Fruit fly (Drosophila melanogaster) whole organism, embryonic: ENCODE results near the gene CG14013.

ENCODE experiments used
- CG10366 ChIP-seq: fragments of 200-800 bp; sonication (Bioruptor generic); IDR thresholded peaks from 2 replicates; pipeline ENCODE4 v1.3.6; 2022; ENCODE audit warnings: missing biosample characterization, missing genetic modification characterization
- CG10431 ChIP-seq: fragments of 200-800 bp; sonication (Bioruptor generic); optimal IDR thresholded peaks from 3 replicates; lab custom pipeline; 2018; ENCODE audit warnings: missing biosample characterization, mild to moderate bottlenecking, missing genetic modification characterization
- CG12155 ChIP-seq: fragments of 200-800 bp; sonication (Bioruptor generic); optimal IDR thresholded peaks from 3 replicates; lab custom pipeline; 2016; ENCODE audit warnings: missing biosample characterization, missing genetic modification characterization
- CG13424 ChIP-seq: fragments of 200-800 bp; sonication (Bioruptor generic); optimal IDR thresholded peaks from 2 replicates; lab custom pipeline; 2019; ENCODE audit warnings: missing biosample characterization, mild to moderate bottlenecking, missing genetic modification characterization, moderate library complexity
- CG13775 ChIP-seq: fragments of 200-800 bp; sonication (Bioruptor generic); optimal IDR thresholded peaks from 3 replicates; lab custom pipeline; 2017; ENCODE audit warnings: missing biosample characterization, mild to moderate bottlenecking, missing genetic modification characterization
- CG15269 ChIP-seq: fragments of 200-800 bp; sonication (Bioruptor generic); optimal IDR thresholded peaks from 2 replicates; lab custom pipeline; 2018; ENCODE audit warnings: missing biosample characterization, mild to moderate bottlenecking, missing genetic modification characterization, moderate library complexity
- CG1832 ChIP-seq: fragments of 200-800 bp; sonication (Bioruptor generic); optimal IDR thresholded peaks from 2 replicates; lab custom pipeline; 2017; ENCODE audit warnings: missing biosample characterization, mild to moderate bottlenecking, missing genetic modification characterization, inconsistent platforms
- CG3995 ChIP-seq: fragments of 200-800 bp; sonication (Bioruptor generic); optimal IDR thresholded peaks from 3 replicates; lab custom pipeline; 2016; ENCODE audit warnings: missing biosample characterization, missing genetic modification characterization
- CG42726 ChIP-seq: fragments of 200-800 bp; sonication (Bioruptor generic); IDR thresholded peaks from 2 replicates; pipeline ENCODE4 v1.3.6; 2022; ENCODE audit warnings: missing biosample characterization, missing genetic modification characterization; ENCODE audit not compliant: partially characterized antibody
- CG6813 ChIP-seq: fragments of 200-800 bp; sonication (Bioruptor generic); optimal IDR thresholded peaks from 2 replicates; lab custom pipeline; 2017; ENCODE audit warnings: missing biosample characterization, missing genetic modification characterization, mild to moderate bottlenecking, moderate library complexity, missing genetic modification reagents
- CG7556 ChIP-seq: fragments of 200-800 bp; sonication (Bioruptor generic); optimal IDR thresholded peaks from 2 replicates; lab custom pipeline; 2017; ENCODE audit warnings: missing biosample characterization, mild to moderate bottlenecking, missing genetic modification characterization
- CG8290 ChIP-seq, 3 experiments: fragments of 200-800 bp; sonication (Bioruptor generic); optimal IDR thresholded peaks; 2 replicates each; lab custom pipeline; 2016 to 2019; ENCODE audit warnings: missing biosample characterization in 3 of 3, missing genetic modification characterization in 3 of 3, mild to moderate bottlenecking in 2 of 3, moderate library complexity in 1 of 3
- CG8944 ChIP-seq: fragments of 200-800 bp; sonication (Bioruptor generic); optimal IDR thresholded peaks from 3 replicates; lab custom pipeline; 2016; ENCODE audit warnings: missing biosample characterization, missing genetic modification characterization
- CG9727 ChIP-seq: fragments of 200-800 bp; sonication (Bioruptor generic); optimal IDR thresholded peaks from 3 replicates; lab custom pipeline; 2017; ENCODE audit warnings: missing biosample characterization, mild to moderate bottlenecking, missing genetic modification characterization
- D19A ChIP-seq: fragments of 200-800 bp; optimal IDR thresholded peaks from 3 replicates; lab custom pipeline; 2019; ENCODE audit warnings: missing biosample characterization, mild to moderate bottlenecking, missing genetic modification characterization, moderate library complexity
- Deaf1 ChIP-seq: fragments of 200-800 bp; optimal IDR thresholded peaks from 3 replicates; lab custom pipeline; 2019; ENCODE audit warnings: missing biosample characterization, mild to moderate bottlenecking, missing genetic modification characterization, moderate library complexity
- Dll ChIP-seq: fragments of 200-800 bp; sonication (Bioruptor generic); IDR thresholded peaks from 4 replicates; pipeline ENCODE4 v1.3.6; 2022; ENCODE audit warnings: missing biosample characterization, missing genetic modification characterization; ENCODE audit not compliant: partially characterized antibody
- Doc3 ChIP-seq: fragments of 200-800 bp; sonication (Bioruptor generic); IDR thresholded peaks from 3 replicates; pipeline ENCODE4 v1.3.6; 2022; ENCODE audit warnings: missing biosample characterization, missing genetic modification characterization; ENCODE audit not compliant: partially characterized antibody
- Ets97D ChIP-seq: fragments of 200-800 bp; sonication (Bioruptor generic); optimal IDR thresholded peaks from 3 replicates; lab custom pipeline; 2016; ENCODE audit warnings: missing biosample characterization, missing genetic modification characterization
- HHEX ChIP-seq: fragments of 200-800 bp; sonication (Bioruptor generic); optimal IDR thresholded peaks from 3 replicates; lab custom pipeline; 2017; ENCODE audit warnings: missing biosample characterization, mild to moderate bottlenecking, missing genetic modification characterization, missing genetic modification reagents
- Hey ChIP-seq: fragments of 200-800 bp; sonication (Bioruptor generic); optimal IDR thresholded peaks from 3 replicates; lab custom pipeline; 2018; ENCODE audit warnings: missing biosample characterization, mild to moderate bottlenecking, missing genetic modification characterization
- Hr3 ChIP-seq: fragments of 200-800 bp; sonication (Bioruptor generic); optimal IDR thresholded peaks from 3 replicates; lab custom pipeline; 2016; ENCODE audit warnings: missing biosample characterization, missing genetic modification characterization
- MBD-R2 ChIP-seq: fragments of 200-800 bp; sonication (Bioruptor generic); IDR thresholded peaks from 2 replicates; pipeline ENCODE4 v1.3.6; 2022; ENCODE audit warnings: missing biosample characterization, missing genetic modification characterization
- MESR4 ChIP-seq: fragments of 200-800 bp; sonication (Bioruptor generic); optimal IDR thresholded peaks from 2 replicates; lab custom pipeline; 2018; ENCODE audit warnings: missing biosample characterization, mild to moderate bottlenecking, missing genetic modification characterization, moderate library complexity
- Med ChIP-seq: fragments of 200-800 bp; sonication (Bioruptor generic); peaks from one replicate; lab custom pipeline; 2016; ENCODE audit warnings: missing biosample characterization, missing genetic modification characterization, mild to moderate bottlenecking, inconsistent platforms, moderate library complexity
- Myb ChIP-seq: fragments of 200-800 bp; sonication (Bioruptor generic); optimal IDR thresholded peaks from 2 replicates; lab custom pipeline; 2016; ENCODE audit warnings: missing biosample characterization, missing genetic modification characterization
- Pdp1 ChIP-seq, 2 experiments: fragments of 200-800 bp; sonication (Bioruptor generic); optimal IDR thresholded peaks; 3 replicates each; lab custom pipeline; 2016; ENCODE audit warnings: missing biosample characterization in 2 of 2, missing genetic modification characterization in 2 of 2, mild to moderate bottlenecking in 1 of 2, moderate library complexity in 1 of 2
- Stat92E ChIP-seq, 3 experiments: fragments of >200 bp in 2 of 3; fragments of 200-800 bp in 1 of 3; sonication (Bioruptor generic) in 1 of 3; optimal IDR thresholded peaks; 2 replicates each; lab custom pipeline; 2017 to 2019; ENCODE audit warnings: missing biosample characterization in 3 of 3, missing genetic modification characterization in 3 of 3, mild to moderate bottlenecking in 1 of 3, moderate library complexity in 1 of 3
- Vsx1 ChIP-seq: fragments of 200-800 bp; sonication (Bioruptor generic); optimal IDR thresholded peaks from 2 replicates; lab custom pipeline; 2017; ENCODE audit warnings: missing biosample characterization, mild to moderate bottlenecking, missing genetic modification characterization, missing genetic modification reagents
- abd-A ChIP-seq: fragments of 200-800 bp; sonication (Bioruptor generic); optimal IDR thresholded peaks from 3 replicates; lab custom pipeline; 2019; ENCODE audit warnings: missing biosample characterization, mild to moderate bottlenecking, missing genetic modification characterization, moderate library complexity
- bowl ChIP-seq: fragments of 200-800 bp; sonication (Bioruptor generic); IDR thresholded peaks from 2 replicates; pipeline ENCODE4 v1.3.6; 2022; ENCODE audit warnings: missing biosample characterization, missing genetic modification characterization
- emc ChIP-seq: fragments of 200-800 bp; sonication (Bioruptor generic); optimal IDR thresholded peaks from 2 replicates; lab custom pipeline; 2016; ENCODE audit warnings: missing biosample characterization, missing genetic modification characterization
- ems ChIP-seq: fragments of 200-800 bp; sonication (Bioruptor generic); optimal IDR thresholded peaks from 3 replicates; lab custom pipeline; 2016; ENCODE audit warnings: missing biosample characterization, missing genetic modification characterization
- fru ChIP-seq: fragments of >200 bp; optimal IDR thresholded peaks from 2 replicates; lab custom pipeline; 2017
- gcm2 ChIP-seq: fragments of 200-800 bp; sonication (Bioruptor generic); optimal IDR thresholded peaks from 2 replicates; lab custom pipeline; 2016; ENCODE audit warnings: missing biosample characterization, missing genetic modification characterization
- hb ChIP-seq: fragments of 200-800 bp; sonication (Bioruptor generic); IDR thresholded peaks from 3 replicates; pipeline ENCODE4 v1.3.6; 2022; ENCODE audit warnings: missing biosample characterization, missing genetic modification characterization; ENCODE audit not compliant: partially characterized antibody
- her ChIP-seq: fragments of 200-800 bp; sonication (Bioruptor generic); optimal IDR thresholded peaks from 2 replicates; lab custom pipeline; 2016; ENCODE audit warnings: missing biosample characterization, missing genetic modification characterization
- jing ChIP-seq: fragments of 200-800 bp; sonication (Bioruptor generic); optimal IDR thresholded peaks from 2 replicates; lab custom pipeline; 2018; ENCODE audit warnings: missing biosample characterization, mild to moderate bottlenecking, missing genetic modification characterization
- lilli ChIP-seq: fragments of 200-800 bp; sonication (Bioruptor generic); optimal IDR thresholded peaks from 3 replicates; lab custom pipeline; 2016; ENCODE audit warnings: missing biosample characterization, missing genetic modification characterization
- mld ChIP-seq: fragments of 200-800 bp; sonication (Bioruptor generic); IDR thresholded peaks from 3 replicates; pipeline ENCODE4 v1.3.6; 2022; ENCODE audit warnings: missing biosample characterization, missing genetic modification characterization; ENCODE audit not compliant: partially characterized antibody
- nmo ChIP-seq: fragments of 200-800 bp; sonication (Bioruptor generic); optimal IDR thresholded peaks from 2 replicates; lab custom pipeline; 2018; ENCODE audit warnings: missing biosample characterization, mild to moderate bottlenecking, missing genetic modification characterization, moderate library complexity
- onecut ChIP-seq: fragments of 200-800 bp; sonication (Bioruptor generic); IDR thresholded peaks from 2 replicates; pipeline ENCODE4 v1.3.6; 2022; ENCODE audit warnings: missing biosample characterization, missing genetic modification characterization
- scrt ChIP-seq: fragments of 200-800 bp; sonication (Bioruptor generic); optimal IDR thresholded peaks from 2 replicates; lab custom pipeline; 2018; ENCODE audit warnings: missing biosample characterization, mild to moderate bottlenecking, missing genetic modification characterization, moderate library complexity
- sens-2 ChIP-seq: fragments of 200-800 bp; sonication (Bioruptor generic); IDR thresholded peaks from 2 replicates; pipeline ENCODE4 v1.3.6; 2022; ENCODE audit warnings: missing biosample characterization, missing genetic modification characterization
- slbo ChIP-seq: fragments of 200-800 bp; sonication (Bioruptor generic); IDR thresholded peaks from 2 replicates; pipeline ENCODE4 v1.3.6; 2022; ENCODE audit warnings: missing biosample characterization, missing genetic modification characterization
- tna ChIP-seq: fragments of 200-800 bp; sonication (Bioruptor generic); IDR thresholded peaks from 2 replicates; pipeline ENCODE4 v1.3.6; 2022; ENCODE audit warnings: missing biosample characterization, missing genetic modification characterization; ENCODE audit not compliant: partially characterized antibody
- tup ChIP-seq: fragments of 200-800 bp; sonication (Bioruptor generic); optimal IDR thresholded peaks from 2 replicates; lab custom pipeline; 2016; ENCODE audit warnings: missing biosample characterization, mild to moderate bottlenecking, missing genetic modification characterization, moderate library complexity
- twi ChIP-seq: fragments of 200-800 bp; optimal IDR thresholded peaks from 2 replicates; lab custom pipeline; 2019; ENCODE audit warnings: missing biosample characterization, mild to moderate bottlenecking, missing genetic modification characterization, moderate library complexity
- wdn ChIP-seq: fragments of 200-800 bp; sonication (Bioruptor generic); IDR thresholded peaks from 2 replicates; pipeline ENCODE4 v1.3.6; 2022; ENCODE audit warnings: missing biosample characterization, missing genetic modification characterization
- wor ChIP-seq: fragments of 200-800 bp; sonication (Bioruptor generic); IDR thresholded peaks from 2 replicates; pipeline ENCODE4 v1.3.6; 2022; ENCODE audit warnings: missing biosample characterization, missing genetic modification characterization

The CG14013 gene

dm6 chr2L:5525723-5526122, 27.9 kb downstream of the CG14013 start, which contains the start of gene Cap-D3 (continued):
- no peak for TF ChIP-seq twi (tag; lab: Kevin White, UChicago)
- no peak for TF ChIP-seq CG10431 (GFP tag; lab: Kevin White, UChicago)
- TF ChIP-seq tna (GFP tag; lab: Robert Waterston, UW): peak; percentile 74
- no peak for TF ChIP-seq Vsx1 (GFP tag; lab: Kevin White, UChicago)
- no peak for TF ChIP-seq fru (lab: Kevin White, UChicago)
- peak; percentile 76 for TF ChIP-seq MBD-R2 (GFP tag; lab: Robert Waterston, UW)
- TF ChIP-seq CG12155 (GFP tag; lab: Kevin White, UChicago): no peak
- peak; percentile 53; the same call in 1 of the 3 replicates for TF ChIP-seq mld (GFP tag; lab: Robert Waterston, UW)
- no peak for TF ChIP-seq CG6813
- no peak for TF ChIP-seq wdn
- TF ChIP-seq Dll: peak; percentile 45; the same call in 2 of the 4 replicates
- TF ChIP-seq her (GFP tag; lab: Kevin White, UChicago): no peak
- TF ChIP-seq hb (GFP tag; lab: Robert Waterston, UW): 0 out of 3 replicates have a peak, but pooled peaks have one; percentile 70
- no peak for TF ChIP-seq wor (GFP tag; lab: Robert Waterston, UW)
- 0 out of 2 replicates have a peak, but pooled peaks have one; percentile 9 for TF ChIP-seq slbo (GFP tag; lab: Robert Waterston, UW)
- TF ChIP-seq CG8290 (GFP tag; optimal IDR thresholded peaks at IDR 0.05; lab: Kevin White, UChicago): no peak
- TF ChIP-seq CG8290 (tag; optimal IDR thresholded peaks at IDR 0.05; lab: Kevin White, UChicago): no peak
- TF ChIP-seq Hey (tag; lab: Kevin White, UChicago): no peak
- TF ChIP-seq tup (GFP tag; lab: Kevin White, UChicago): no peak
- TF ChIP-seq CG42726 (GFP tag; lab: Robert Waterston, UW): no peak
- TF ChIP-seq scrt: no peak
- TF ChIP-seq bowl (GFP tag; lab: Robert Waterston, UW): no peak
- no peak for TF ChIP-seq CG13424 (tag; lab: Kevin White, UChicago)
- no peak for TF ChIP-seq jing
- no peak for TF ChIP-seq CG8944 (GFP tag; lab: Kevin White, UChicago)
- TF ChIP-seq Pdp1 (GFP tag; optimal IDR thresholded peaks at IDR 0.05; lab: Kevin White, UChicago): peak in 1 of 2 experiments; percentile 62
- TF ChIP-seq CG9727 (GFP tag; lab: Kevin White, UChicago): no peak
- peak; percentile 27 for TF ChIP-seq MESR4 (GFP tag; lab: Kevin White, UChicago)
- no peak for TF ChIP-seq CG15269 (tag; lab: Kevin White, UChicago)
- TF ChIP-seq Myb (GFP tag; lab: Kevin White, UChicago): peak; percentile 78
- TF ChIP-seq Deaf1 (tag; lab: Kevin White, UChicago): no peak
- peak; percentile 54 for TF ChIP-seq Med (GFP tag; lab: Kevin White, UChicago)
- TF ChIP-seq D19A (tag; lab: Kevin White, UChicago): no peak
- no peak for TF ChIP-seq ems (GFP tag; lab: Kevin White, UChicago)
- TF ChIP-seq HHEX: no peak
- no peak for TF ChIP-seq abd-A (tag; lab: Kevin White, UChicago)
- TF ChIP-seq Hr3 (GFP tag; lab: Kevin White, UChicago): no peak
- TF ChIP-seq sens-2: no peak
- no peak for TF ChIP-seq onecut (GFP tag; lab: Robert Waterston, UW)
- TF ChIP-seq CG1832: no peak
- TF ChIP-seq gcm2 (GFP tag; lab: Kevin White, UChicago): no peak
- no peak for TF ChIP-seq Ets97D (GFP tag; lab: Kevin White, UChicago)
- TF ChIP-seq CG3995 (GFP tag; lab: Kevin White, UChicago): no peak
- TF ChIP-seq Stat92E (GFP tag; optimal IDR thresholded peaks at IDR 0.05; lab: Kevin White, UChicago): no peak
- no peak for TF ChIP-seq emc
- no peak for TF ChIP-seq lilli (GFP tag; lab: Kevin White, UChicago)
- TF ChIP-seq CG10366 (GFP tag; lab: Robert Waterston, UW): no peak
- no peak for TF ChIP-seq CG7556 (GFP tag; lab: Kevin White, UChicago)
- no peak; the same call in 2 of the 3 replicates for TF ChIP-seq Doc3 (GFP tag; lab: Robert Waterston, UW)
- TF ChIP-seq CG13775 (GFP tag; lab: Kevin White, UChicago): no peak
- no peak for TF ChIP-seq nmo (GFP tag; lab: Kevin White, UChicago)
